Worm (Caenorhabditis elegans): ENCODE measurements around the gene clh-2.
A peak's percentile ranks its signal among the peaks of the same experiment; 100 is the strongest.

clh-2 gene

DNA sequence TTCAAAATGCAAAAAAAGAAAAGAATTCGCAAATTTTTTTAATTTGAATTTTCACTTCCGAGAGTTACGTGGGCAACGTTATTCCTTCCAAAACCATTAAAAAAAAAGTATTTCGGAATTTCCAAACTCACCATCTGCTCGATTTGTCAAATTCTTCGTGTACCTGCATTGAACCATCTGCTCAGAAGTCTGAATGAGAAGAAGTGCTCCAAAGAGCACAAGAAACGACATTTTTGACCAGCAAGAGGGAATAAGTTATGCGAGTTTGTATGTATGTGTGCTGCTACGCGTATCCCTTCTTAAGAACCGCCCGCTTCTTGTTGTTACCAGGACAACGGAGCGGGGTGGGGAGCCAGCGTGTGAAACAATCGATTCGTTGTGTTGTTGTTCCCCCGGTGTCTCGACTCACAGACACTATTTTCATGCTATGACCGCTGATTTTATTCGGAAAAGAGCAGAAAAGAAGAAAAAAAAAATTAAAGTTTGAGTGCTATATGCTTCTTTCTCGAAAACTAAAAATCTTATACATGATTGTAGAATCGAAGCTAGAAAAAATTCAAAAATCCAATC is 8.3 kb upstream of the clh-2 start, which contains the start of gene lgc-20 (continued):
- TF ChIP-seq T07F8.4 (tag; optimal IDR thresholded peaks at IDR 0.05) (no peak), F52B5.7 (tag; optimal IDR thresholded peaks at IDR 0.05) (no peak), hrde-1 (tag; optimal IDR thresholded peaks at IDR 0.05; ENCODE audit: borderline replicate concordance) (no peak), madf-3 (GFP tag; IDR thresholded peaks at IDR 0.05) (0 out of 2 replicates have a peak, but pooled peaks have one; percentile 18), dox-1 (GFP tag; IDR thresholded peaks at IDR 0.05) (no peak), ets-4 (GFP tag; optimal IDR thresholded peaks at IDR 0.05) (no peak), B0261.1 (tag; optimal IDR thresholded peaks at IDR 0.05) (no peak), tbp1 (GFP tag; optimal IDR thresholded peaks at IDR 0.05) (no peak), let-526 (GFP tag; IDR thresholded peaks at IDR 0.05) (no peak), nhr-179 (tag; optimal IDR thresholded peaks at IDR 0.05) (no peak), somi-1 (GFP tag; optimal IDR thresholded peaks at IDR 0.05) (no peak), nfya-2 (GFP tag; IDR thresholded peaks at IDR 0.05) (no peak), dpl-1 (GFP tag; optimal IDR thresholded peaks at IDR 0.05) (no peak), hsf-1 (GFP tag; IDR thresholded peaks at IDR 0.05) (peak; percentile 58; the same call in 1 of the 2 replicates), F23B12.7 (tag; optimal IDR thresholded peaks at IDR 0.05; ENCODE audit: insufficient read depth) (no peak), F39B2.1 (GFP tag; IDR thresholded peaks at IDR 0.05) (no peak), Y53G8AR.9 (GFP tag; conservative IDR thresholded peaks at IDR 0.05) (no peak), D2030.7 (GFP tag; IDR thresholded peaks at IDR 0.05) (no peak)

DNA sequence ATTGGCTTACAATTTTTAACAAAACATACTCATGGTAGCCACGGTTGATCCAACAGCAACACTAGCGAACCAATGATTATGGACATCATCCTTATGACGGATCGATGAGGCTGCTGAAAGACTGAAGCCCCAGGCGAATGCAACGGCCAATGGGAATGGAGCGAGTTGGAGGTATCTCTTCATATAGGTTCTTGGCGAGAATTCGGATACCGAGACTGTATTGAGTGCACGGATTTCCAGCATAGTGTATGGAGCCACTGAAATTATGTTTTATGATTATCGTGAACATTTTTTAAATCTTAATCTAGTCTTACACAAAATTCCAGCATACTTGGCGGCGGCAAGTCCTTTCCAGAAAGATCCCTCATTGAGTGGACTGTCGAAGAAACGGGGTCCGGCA is 7.1 kb upstream of the clh-2 start:
- no peak for TF ChIP-seq cebp-1 (GFP tag; IDR thresholded peaks at IDR 0.05)
- TF ChIP-seq cebp-1 (tag; optimal IDR thresholded peaks at IDR 0.05): no peak
- no peak for TF ChIP-seq lsy-27 (tag; optimal IDR thresholded peaks at IDR 0.05; ENCODE audit: borderline replicate concordance, insufficient read depth)
- no peak for TF ChIP-seq sea-2 (GFP tag; IDR thresholded peaks at IDR 0.05)
- TF ChIP-seq nfya-1 (tag; optimal IDR thresholded peaks at IDR 0.05; ENCODE audit: borderline replicate concordance, insufficient read depth): no peak

DNA sequence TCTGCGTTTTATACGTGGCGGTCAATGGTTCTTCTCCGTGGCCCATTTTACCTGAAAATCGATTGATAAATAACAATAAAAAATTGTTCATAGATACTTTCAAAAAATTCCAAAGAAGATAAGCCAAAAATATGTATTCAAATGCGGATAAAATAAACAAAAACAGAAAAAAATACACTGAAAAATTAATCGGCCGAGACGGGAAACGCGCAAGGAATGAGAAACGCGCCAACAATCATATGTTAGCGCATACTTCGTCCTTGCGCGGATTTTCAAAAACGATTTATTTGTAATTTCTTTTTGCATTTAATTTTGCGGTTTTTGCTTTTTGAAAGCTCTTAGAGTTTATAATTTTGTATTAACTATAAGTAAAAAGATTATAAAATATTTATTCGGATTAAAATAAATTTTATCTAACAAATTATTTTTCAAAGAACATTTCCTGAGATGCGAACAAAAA is 6.1 kb upstream of the clh-2 start, which contains the start of gene nduf-11:
TSS of gene nduf-11 (minus strand) at position 51 of the 460 bp plus-strand sequence.
- peak; percentile 77 for TF ChIP-seq Y53G8AR.9 (GFP tag; conservative IDR thresholded peaks at IDR 0.05)
- peak in 1 of 2 experiments; percentile 28 for TF ChIP-seq let-607 (tag; optimal IDR thresholded peaks at IDR 0.05)
- peak; percentile 51 for TF ChIP-seq rcor-1 (GFP tag; IDR thresholded peaks at IDR 0.05)
- TF ChIP-seq attf-5 (GFP tag; optimal IDR thresholded peaks at IDR 0.05): peak; percentile 81
- no peak for TF ChIP-seq rpc-1 (optimal IDR thresholded peaks at IDR 0.05)
- no peak for TF ChIP-seq rpc-1 (tag; optimal IDR thresholded peaks at IDR 0.05)
- TF ChIP-seq nhr-179 (tag; optimal IDR thresholded peaks at IDR 0.05): no peak
- TF ChIP-seq lin-35 (GFP tag; optimal IDR thresholded peaks at IDR 0.05): peak in 2 of 3 experiments; percentile 82 to 91
- TF ChIP-seq unc-62 (GFP tag; optimal IDR thresholded peaks at IDR 0.05): no peak
- peak; percentile 24 for TF ChIP-seq B0035.1 (tag; optimal IDR thresholded peaks at IDR 0.05)
- peak; percentile 84 for TF ChIP-seq efl-1 (GFP tag; optimal IDR thresholded peaks at IDR 0.05)
- peak; percentile 57; the same call in 1 of the 2 replicates for TF ChIP-seq hsf-1 (GFP tag; IDR thresholded peaks at IDR 0.05)
- TF ChIP-seq ceh-27 (GFP tag; optimal IDR thresholded peaks at IDR 0.05): peak; percentile 34
- TF ChIP-seq xnd-1 (tag; optimal IDR thresholded peaks at IDR 0.05): peak; percentile 69
- 0 out of 2 replicates have a peak, but pooled peaks have one; percentile 31 for TF ChIP-seq hmg-20 (GFP tag; IDR thresholded peaks at IDR 0.05)
- no peak for TF ChIP-seq F39B2.1 (GFP tag; IDR thresholded peaks at IDR 0.05)
- TF ChIP-seq lin-40 (tag; optimal IDR thresholded peaks at IDR 0.05): peak; percentile 75
- 0 out of 2 replicates have a peak, but pooled peaks have one; percentile 43 for TF ChIP-seq attf-3 (GFP tag; conservative IDR thresholded peaks at IDR 0.05)
- 0 out of 2 replicates have a peak, but pooled peaks have one; percentile 11 for TF ChIP-seq Y95B8A.8 (GFP tag; IDR thresholded peaks at IDR 0.05)
- 0 out of 2 replicates have a peak, but pooled peaks have one; percentile 44 for TF ChIP-seq attf-6 (GFP tag; IDR thresholded peaks at IDR 0.05)
- TF ChIP-seq ztf-18 (tag; optimal IDR thresholded peaks at IDR 0.05): peak; percentile 98
- no peak for TF ChIP-seq nhr-27 (tag; optimal IDR thresholded peaks at IDR 0.05)
- no peak for TF ChIP-seq egl-18 (GFP tag; IDR thresholded peaks at IDR 0.05)
- peak; percentile 85 for TF ChIP-seq B0336.3 (GFP tag; IDR thresholded peaks at IDR 0.05)
- TF ChIP-seq ZK185.1 (tag; optimal IDR thresholded peaks at IDR 0.05; ENCODE audit: poor library complexity, severe bottlenecking): peak; percentile 75
